Worm (Caenorhabditis elegans) whole organism, L3 larva: ENCODE results near the gene W02B12.11.

ENCODE experiments used
- ZK546.5 ChIP-seq: sonication (generic microtip); optimal IDR thresholded peaks from 2 replicates; lab custom pipeline; 2017; ENCODE audit warnings: missing biosample characterization, missing genetic modification characterization
- ceh-28 ChIP-seq: fragments of 150-350 bp; optimal IDR thresholded peaks from 2 replicates; lab custom pipeline; 2014; ENCODE audit warnings: missing biosample characterization, missing genetic modification reagents, missing genetic modification characterization
- lin-15B ChIP-seq: fragments of 150-350 bp; optimal IDR thresholded peaks from 2 replicates; lab custom pipeline; 2014; ENCODE audit warnings: missing biosample characterization, missing genetic modification characterization
- tbx-2 ChIP-seq: sonication (generic microtip); optimal IDR thresholded peaks from 2 replicates; lab custom pipeline; 2016; ENCODE audit warnings: mild to moderate bottlenecking, missing genetic modification characterization, missing compliant biosample characterization
- unc-39 ChIP-seq: sonication (generic microtip); optimal IDR thresholded peaks from 4 replicates; lab custom pipeline; 2017; ENCODE audit warnings: missing biosample characterization, missing genetic modification characterization

- TF ChIP-seq ZK546.5 (tag; lab: Kevin White, UChicago) = no peak
- TF ChIP-seq unc-39 = no peak
- TF ChIP-seq tbx-2 = no peak
- TF ChIP-seq ceh-28 (tag; lab: Kevin White, UChicago) = no peak
- TF ChIP-seq lin-15B = no peak
Observed at ce11 chrII:11521300-11521699, 47.6 kb downstream of the W02B12.11 start, which contains the start of gene Y62F5A.10.
